Worm (Caenorhabditis elegans): ENCODE measurements around the gene klf-1.

DNA sequence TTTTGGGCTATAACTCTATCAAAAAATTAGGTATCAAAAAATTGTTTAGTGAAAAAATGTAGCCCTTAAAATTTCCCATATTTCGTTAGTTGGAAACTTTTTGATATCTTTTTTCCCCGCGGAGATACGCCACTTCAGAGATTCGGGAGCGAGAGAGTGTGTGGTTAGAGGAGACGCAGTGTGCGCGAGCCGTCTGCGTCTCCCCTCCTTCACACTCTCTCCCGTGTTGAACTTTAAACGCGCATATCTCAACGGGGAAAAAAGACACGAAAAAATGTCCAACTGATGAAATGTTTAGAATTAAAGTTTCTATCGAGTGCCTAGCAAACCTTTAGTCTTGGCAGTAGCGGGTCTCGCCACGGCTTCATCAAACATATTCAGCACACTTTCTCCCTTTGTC lies 45.7 kb downstream of the klf-1 start:
- TF ChIP-seq pha-4 (tag; optimal IDR thresholded peaks at IDR 0.05): no peak
- no peak for TF ChIP-seq ekl-4 (GFP tag; IDR thresholded peaks at IDR 0.05)
- no peak for TF ChIP-seq Y79H2A.3 (GFP tag; conservative IDR thresholded peaks at IDR 0.05)
- TF ChIP-seq nhr-179 (tag; optimal IDR thresholded peaks at IDR 0.05): no peak
- TF ChIP-seq ceh-100 (GFP tag; IDR thresholded peaks at IDR 0.05): no peak
- TF ChIP-seq let-607 (tag; optimal IDR thresholded peaks at IDR 0.05): no peak
- TF ChIP-seq C17E4.6 (GFP tag; IDR thresholded peaks at IDR 0.05): no peak
- TF ChIP-seq zim-3 (tag; optimal IDR thresholded peaks at IDR 0.05): no peak
- no peak for TF ChIP-seq aptf-2 (GFP tag; conservative IDR thresholded peaks at IDR 0.05)
- TF ChIP-seq bed-1 (GFP tag; IDR thresholded peaks at IDR 0.05): no peak

Measured in whole organism, young adult.